Worm (Caenorhabditis elegans): ENCODE data around the gene bus-19.
A peak's percentile ranks its signal among the peaks of the same experiment; 100 is the strongest.

bus-19 gene

ce11 chrV:12849736-12850135 is 22.1 kb upstream of the bus-19 start, which contains the start of gene C44H9.5:
Gene C44H9.5 (minus strand): TSS chrV:12849864.
- TF ChIP-seq aly-2 (tag; optimal IDR thresholded peaks at IDR 0.05): no peak
- no peak for TF ChIP-seq madf-9 (GFP tag; conservative IDR thresholded peaks at IDR 0.05)
- no peak for TF ChIP-seq daf-12 (tag; optimal IDR thresholded peaks at IDR 0.05)
- no peak for TF ChIP-seq ZK546.5 (tag; optimal IDR thresholded peaks at IDR 0.05)
- TF ChIP-seq hlh-11 (tag; optimal IDR thresholded peaks at IDR 0.05): peak; percentile 3
- TF ChIP-seq daf-19 (GFP tag; conservative IDR thresholded peaks at IDR 0.05): no peak
- TF ChIP-seq dve-1 (tag; optimal IDR thresholded peaks at IDR 0.05; ENCODE audit: insufficient read depth): peak; percentile 14
- no peak for TF ChIP-seq nhr-102 (tag; optimal IDR thresholded peaks at IDR 0.05)
- TF ChIP-seq zag-1 (tag; optimal IDR thresholded peaks at IDR 0.05): no peak
- TF ChIP-seq tra-1 (GFP tag; IDR thresholded peaks at IDR 0.05): no peak
- TF ChIP-seq arid-1 (GFP tag; conservative IDR thresholded peaks at IDR 0.05): no peak
- no peak for TF ChIP-seq snpc-4 (tag; optimal IDR thresholded peaks at IDR 0.05)
- no peak for TF ChIP-seq skn-1 (tag; optimal IDR thresholded peaks at IDR 0.05)
- TF ChIP-seq zfp-3 (GFP tag; conservative IDR thresholded peaks at IDR 0.05): no peak
- peak in 1 of 2 experiments; percentile 19 for TF ChIP-seq unc-62 (GFP tag; optimal IDR thresholded peaks at IDR 0.05 in 1 of 2)
- no peak for TF ChIP-seq unc-62 (tag; optimal IDR thresholded peaks at IDR 0.05)
- no peak for TF ChIP-seq vab-7 (GFP tag; IDR thresholded peaks at IDR 0.05)
- TF ChIP-seq dmd-6 (GFP tag; IDR thresholded peaks at IDR 0.05): peak; percentile 55; the same call in 1 of the 2 replicates
- peak; percentile 13 for TF ChIP-seq pqm-1 (tag; optimal IDR thresholded peaks at IDR 0.05)
- TF ChIP-seq daf-16 (GFP tag; optimal IDR thresholded peaks at IDR 0.05): no peak
- peak; percentile 29 for TF ChIP-seq daf-16 (tag; optimal IDR thresholded peaks at IDR 0.05)
- peak; percentile 8 for TF ChIP-seq nhr-6 (tag; optimal IDR thresholded peaks at IDR 0.05)
- TF ChIP-seq Y105C5A.15 (GFP tag; IDR thresholded peaks at IDR 0.05): no peak
- TF ChIP-seq lin-13 (GFP tag; optimal IDR thresholded peaks at IDR 0.05): no peak
- no peak for TF ChIP-seq php-3 (GFP tag; IDR thresholded peaks at IDR 0.05)
- TF ChIP-seq ceh-32 (tag; optimal IDR thresholded peaks at IDR 0.05; ENCODE audit: poor library complexity): no peak
- no peak for TF ChIP-seq spr-1 (tag; optimal IDR thresholded peaks at IDR 0.05)
- TF ChIP-seq D1046.2 (GFP tag; IDR thresholded peaks at IDR 0.05): no peak
- no peak for TF ChIP-seq set-16 (GFP tag; IDR thresholded peaks at IDR 0.05)
- no peak for TF ChIP-seq zip-11 (GFP tag; IDR thresholded peaks at IDR 0.05)
- TF ChIP-seq aha-1 (tag): peak; percentile 9
- TF ChIP-seq nhr-28 (tag; optimal IDR thresholded peaks at IDR 0.05): peak; percentile 4
- TF ChIP-seq nhr-111 (GFP tag; optimal IDR thresholded peaks at IDR 0.05): no peak
- no peak for TF ChIP-seq nhr-42 (GFP tag; IDR thresholded peaks at IDR 0.05)
- TF ChIP-seq egl-43 (GFP tag; IDR thresholded peaks at IDR 0.05): no peak

ce11 chrV:12852355-12852754 is 19.5 kb upstream of the bus-19 start:
- TF ChIP-seq attf-4 (tag; optimal IDR thresholded peaks at IDR 0.05): no peak
- peak; percentile 36; the same call in 1 of the 2 replicates for TF ChIP-seq dmd-6 (GFP tag; IDR thresholded peaks at IDR 0.05)
- TF ChIP-seq nhr-6 (tag; optimal IDR thresholded peaks at IDR 0.05): peak; percentile 96
- peak; percentile 74 for TF ChIP-seq nhr-28 (tag; optimal IDR thresholded peaks at IDR 0.05)
- peak; percentile 42 for TF ChIP-seq pqm-1 (tag; optimal IDR thresholded peaks at IDR 0.05)
- no peak for TF ChIP-seq daf-16 (GFP tag; optimal IDR thresholded peaks at IDR 0.05)
- peak; percentile 66 for TF ChIP-seq daf-16 (tag; optimal IDR thresholded peaks at IDR 0.05)
- TF ChIP-seq lin-1 (GFP tag; IDR thresholded peaks at IDR 0.05): no peak

ce11 chrV:12854766-12855165 is 17.1 kb upstream of the bus-19 start, which contains the start of gene C44H9.7:
Gene C44H9.7 (minus strand): TSS chrV:12854866.
- TF ChIP-seq aha-1 (tag): no peak
- TF ChIP-seq ceh-62 (tag; optimal IDR thresholded peaks at IDR 0.05): no peak
- TF ChIP-seq nhr-6 (tag; optimal IDR thresholded peaks at IDR 0.05): no peak
- TF ChIP-seq T26A8.4 (GFP tag; IDR thresholded peaks at IDR 0.05): no peak
- no peak for TF ChIP-seq tag-97 (GFP tag; IDR thresholded peaks at IDR 0.05)
- TF ChIP-seq nhr-28 (tag; optimal IDR thresholded peaks at IDR 0.05): no peak

Data from whole organism, L4 larva.